Fruit fly (Drosophila melanogaster) whole organism, adult: ENCODE measurements around the gene CG5217.

Experiments used
- CG11617 ChIP-seq: fragments of 200-800 bp; sonication (Bioruptor generic); optimal IDR thresholded peaks from 2 replicates; lab custom pipeline; 2017; ENCODE audit warnings: mild to moderate bottlenecking, missing biosample characterization, missing genetic modification reagents, missing genetic modification characterization
- CG12768 ChIP-seq: fragments of 200-800 bp; sonication (Bioruptor generic); optimal IDR thresholded peaks from 2 replicates; lab custom pipeline; 2017; ENCODE audit warnings: missing biosample characterization, missing genetic modification characterization, mild to moderate bottlenecking, moderate library complexity, missing genetic modification reagents
- CG14711 ChIP-seq: fragments of 200-800 bp; sonication (Bioruptor generic); optimal IDR thresholded peaks from 2 replicates; lab custom pipeline; 2018; ENCODE audit warnings: missing biosample characterization, mild to moderate bottlenecking, missing genetic modification characterization, moderate library complexity
- CG33017 ChIP-seq: fragments of 200-800 bp; sonication (Bioruptor generic); optimal IDR thresholded peaks from 2 replicates; lab custom pipeline; 2018; ENCODE audit warnings: missing biosample characterization, mild to moderate bottlenecking, missing genetic modification characterization, moderate library complexity
- CG7045 ChIP-seq: fragments of 200-800 bp; sonication (Bioruptor generic); optimal IDR thresholded peaks from 2 replicates; lab custom pipeline; 2017; ENCODE audit warnings: missing biosample characterization, mild to moderate bottlenecking, missing genetic modification characterization
- Crg-1 ChIP-seq: fragments of 200-800 bp; sonication (Bioruptor generic); optimal IDR thresholded peaks from 2 replicates; lab custom pipeline; 2016; ENCODE audit warnings: missing biosample characterization, missing genetic modification characterization
- Hr96 ChIP-seq: fragments of 200-800 bp; sonication (Bioruptor generic); optimal IDR thresholded peaks from 2 replicates; lab custom pipeline; 2016; ENCODE audit warnings: missing biosample characterization, missing genetic modification characterization
- cnc ChIP-seq, 2 experiments: fragments of >200 bp; optimal IDR thresholded peaks; 2 replicates each; lab custom pipeline; 2017
- kay ChIP-seq: fragments of 200-800 bp; sonication (Bioruptor generic); peaks from one replicate; lab custom pipeline; 2016; ENCODE audit warnings: missing biosample characterization, missing genetic modification characterization, borderline replicate concordance
- ovo ChIP-seq: fragments of 200-800 bp; sonication (Bioruptor generic); optimal IDR thresholded peaks from 2 replicates; lab custom pipeline; 2016; ENCODE audit warnings: missing biosample characterization, missing genetic modification characterization

dm6 chr3R:19264789-19265188 lies 16.9 kb upstream of the CG5217 start:
- no peak for TF ChIP-seq CG7045 (GFP tag; lab: Kevin White, UChicago)
- TF ChIP-seq Hr96 (GFP tag; lab: Kevin White, UChicago): no peak
- TF ChIP-seq CG14711 (tag; lab: Kevin White, UChicago): no peak
- TF ChIP-seq Crg-1 (GFP tag; lab: Kevin White, UChicago): no peak
- TF ChIP-seq CG33017: no peak
- TF ChIP-seq cnc (optimal IDR thresholded peaks at IDR 0.05; lab: Kevin White, UChicago): no peak
- TF ChIP-seq kay (GFP tag; lab: Kevin White, UChicago): no peak
- no peak for TF ChIP-seq CG11617 (GFP tag; lab: Kevin White, UChicago)
- no peak for TF ChIP-seq ovo (GFP tag; lab: Kevin White, UChicago)
- TF ChIP-seq CG12768 (GFP tag; lab: Kevin White, UChicago): no peak
